Worm (Caenorhabditis elegans) whole organism, L1 larva: ENCODE data around the gene F44E5.1.

ENCODE experiments used
- C04F5.9 ChIP-seq: sonication (generic microtip); optimal IDR thresholded peaks from 2 replicates; lab custom pipeline; 2016; ENCODE audit warnings: missing genetic modification characterization, missing compliant biosample characterization
- C16A3.4 ChIP-seq: fragments of 150-350 bp; optimal IDR thresholded peaks from 2 replicates; lab custom pipeline; 2014; ENCODE audit warnings: missing biosample characterization, missing genetic modification characterization
- F16B12.6 ChIP-seq: fragments of 150-350 bp; optimal IDR thresholded peaks from 2 replicates; lab custom pipeline; 2014; ENCODE audit warnings: missing biosample characterization, missing genetic modification characterization
- Y116A8C.19 ChIP-seq: sonication (generic microtip); optimal IDR thresholded peaks from 2 replicates; lab custom pipeline; 2016; ENCODE audit warnings: missing compliant biosample characterization, missing genetic modification characterization, borderline replicate concordance
- alr-1 ChIP-seq: fragments of 200-800 bp; sonication (Bioruptor generic); optimal IDR thresholded peaks from 2 replicates; lab custom pipeline; 2018; ENCODE audit warnings: borderline replicate concordance, mild to moderate bottlenecking, missing genetic modification characterization, missing compliant biosample characterization
- aly-2 ChIP-seq: fragments of 150-350 bp; optimal IDR thresholded peaks from 2 replicates; lab custom pipeline; 2014; ENCODE audit warnings: missing biosample characterization, missing genetic modification characterization
- ama-1 ChIP-seq: fragments of 150-350 bp; optimal IDR thresholded peaks from 2 replicates; lab custom pipeline; 2014
- ceh-82 ChIP-seq, 3 experiments: fragments of 150-350 bp in 1 of 3; sonication (generic microtip) in 2 of 3; optimal IDR thresholded peaks; 2 replicates each; lab custom pipeline; 2014 to 2017; ENCODE audit warnings: missing biosample characterization in 3 of 3, missing genetic modification characterization in 3 of 3
- ceh-88 ChIP-seq: fragments of 200-800 bp; sonication (Bioruptor generic); IDR thresholded peaks from 2 replicates; pipeline ENCODE4 v1.3.6; 2022; ENCODE audit warnings: missing genetic modification characterization, missing compliant biosample characterization
- ces-1 ChIP-seq: fragments of 150-350 bp; optimal IDR thresholded peaks from 2 replicates; lab custom pipeline; 2014; ENCODE audit warnings: missing biosample characterization, missing genetic modification reagents, missing genetic modification characterization
- dpl-1 ChIP-seq, 3 experiments: fragments of 150-350 bp in 2 of 3; sonication (generic microtip) in 1 of 3; optimal IDR thresholded peaks; 2 replicates each; lab custom pipeline; 2014 to 2017; ENCODE audit warnings: missing biosample characterization in 3 of 3, missing genetic modification characterization in 3 of 3, missing genetic modification reagents in 3 of 3
- efl-3 ChIP-seq: fragments of 200-800 bp; sonication (Bioruptor generic); optimal IDR thresholded peaks from 2 replicates; lab custom pipeline; 2018; ENCODE audit warnings: mild to moderate bottlenecking, missing genetic modification characterization, missing compliant biosample characterization
- egl-13 ChIP-seq: sonication (generic microtip); optimal IDR thresholded peaks from 2 replicates; lab custom pipeline; 2016; ENCODE audit warnings: missing genotype, missing genetic modification reagents, missing genetic modification characterization, missing compliant biosample characterization
- egl-27 ChIP-seq, 2 experiments: fragments of 150-350 bp in 1 of 2; sonication (generic microtip); optimal IDR thresholded peaks; 3 replicates each; lab custom pipeline; 2017 to 2018; ENCODE audit warnings: missing biosample characterization in 2 of 2, missing genetic modification characterization in 2 of 2, missing genetic modification reagents in 2 of 2
- elt-2 ChIP-seq: sonication (generic microtip); optimal IDR thresholded peaks from 2 replicates; lab custom pipeline; 2016; ENCODE audit warnings: missing genetic modification characterization, mild to moderate bottlenecking, inconsistent platforms, missing compliant biosample characterization, missing genetic modification reagents
- elt-3 ChIP-seq, 6 experiments: fragments of 150-350 bp in 1 of 6; sonication (generic microtip); optimal IDR thresholded peaks; 2 replicates each; lab custom pipeline; 2017 to 2018; ENCODE audit warnings: missing biosample characterization in 6 of 6, missing genetic modification characterization in 6 of 6, inconsistent platforms in 1 of 6
- ets-5 ChIP-seq: fragments of 200-800 bp; sonication (Bioruptor generic); IDR thresholded peaks from 2 replicates; pipeline ENCODE4 v1.3.6; 2022; ENCODE audit warnings: missing genetic modification characterization, missing compliant biosample characterization
- fkh-4 ChIP-seq: sonication (generic microtip); optimal IDR thresholded peaks from 2 replicates; lab custom pipeline; 2016; ENCODE audit warnings: missing compliant biosample characterization, missing genetic modification characterization, borderline replicate concordance
- fos-1 ChIP-seq: fragments of 150-350 bp; optimal IDR thresholded peaks from 2 replicates; lab custom pipeline; 2014; ENCODE audit warnings: missing biosample characterization, missing genetic modification characterization
- hlh-17 ChIP-seq: fragments of 200-800 bp; sonication (Bioruptor generic); optimal IDR thresholded peaks from 2 replicates; lab custom pipeline; 2018; ENCODE audit warnings: missing genetic modification characterization, mild to moderate bottlenecking, missing compliant biosample characterization, moderate library complexity, borderline replicate concordance
- hlh-4 ChIP-seq: sonication (generic microtip); optimal IDR thresholded peaks from 2 replicates; lab custom pipeline; 2016; ENCODE audit warnings: mild to moderate bottlenecking, missing genetic modification characterization, missing compliant biosample characterization
- hpl-2 ChIP-seq: fragments of 150-350 bp; optimal IDR thresholded peaks from 2 replicates; lab custom pipeline; 2014; ENCODE audit warnings: missing biosample characterization, missing genetic modification reagents, missing genetic modification characterization
- lin-13 ChIP-seq: fragments of 150-350 bp; optimal IDR thresholded peaks from 2 replicates; lab custom pipeline; 2014; ENCODE audit warnings: missing biosample characterization, missing genetic modification reagents, missing genetic modification characterization
- lin-14 ChIP-seq: fragments of 200-800 bp; sonication (Bioruptor generic); optimal IDR thresholded peaks from 2 replicates; lab custom pipeline; 2018; ENCODE audit warnings: mild to moderate bottlenecking, missing genetic modification characterization, moderate library complexity, missing compliant biosample characterization
- lin-35 ChIP-seq, 2 experiments: fragments of 150-350 bp; optimal IDR thresholded peaks; 2 replicates each; lab custom pipeline; 2014; ENCODE audit warnings: missing biosample characterization in 2 of 2, missing genetic modification characterization in 2 of 2, missing genetic modification reagents in 2 of 2
- lin-39 ChIP-seq: fragments of 150-350 bp; optimal IDR thresholded peaks from 2 replicates; lab custom pipeline; 2014; ENCODE audit warnings: missing biosample characterization, missing genetic modification reagents, missing genetic modification characterization
- lir-3 ChIP-seq: sonication (generic microtip); optimal IDR thresholded peaks from 2 replicates; lab custom pipeline; 2016; ENCODE audit warnings: mild to moderate bottlenecking, missing genetic modification characterization, moderate library complexity, missing compliant biosample characterization; ENCODE audit not compliant: poor library complexity
- lsy-2 ChIP-seq, 2 experiments: fragments of 150-350 bp; optimal IDR thresholded peaks; 2 replicates each; lab custom pipeline; 2014; ENCODE audit warnings: missing biosample characterization in 2 of 2, missing genetic modification characterization in 2 of 2
- mab-9 ChIP-seq: fragments of 200-800 bp; sonication (Bioruptor generic); IDR thresholded peaks from 2 replicates; pipeline ENCODE4 v1.3.6; 2022; ENCODE audit warnings: missing genetic modification reagents, missing genetic modification characterization, missing compliant biosample characterization
- mdl-1 ChIP-seq, 2 experiments: fragments of 150-350 bp; optimal IDR thresholded peaks; 2 replicates each; lab custom pipeline; 2014 to 2017; ENCODE audit warnings: missing biosample characterization in 2 of 2, missing genetic modification characterization in 2 of 2, inconsistent platforms in 1 of 2
- mef-2 ChIP-seq: fragments of 150-350 bp; optimal IDR thresholded peaks from 2 replicates; lab custom pipeline; 2014; ENCODE audit warnings: missing biosample characterization, missing genetic modification characterization
- nhr-11 ChIP-seq: fragments of 150-350 bp; optimal IDR thresholded peaks from 2 replicates; lab custom pipeline; 2014; ENCODE audit warnings: missing biosample characterization, missing genetic modification characterization
- nhr-12 ChIP-seq: sonication (generic microtip); optimal IDR thresholded peaks from 2 replicates; lab custom pipeline; 2017; ENCODE audit warnings: missing biosample characterization, missing genetic modification characterization
- nhr-20 ChIP-seq: sonication (generic microtip); optimal IDR thresholded peaks from 2 replicates; lab custom pipeline; 2016; ENCODE audit warnings: mild to moderate bottlenecking, missing genetic modification characterization, missing compliant biosample characterization
- nhr-237 ChIP-seq: fragments of 150-350 bp; optimal IDR thresholded peaks from 2 replicates; lab custom pipeline; 2014; ENCODE audit warnings: missing biosample characterization, missing genetic modification characterization
- nhr-47 ChIP-seq: sonication (generic microtip); optimal IDR thresholded peaks from 2 replicates; lab custom pipeline; 2016; ENCODE audit warnings: mild to moderate bottlenecking, missing genetic modification characterization, moderate library complexity, missing compliant biosample characterization
- nhr-71 ChIP-seq: sonication (generic microtip); optimal IDR thresholded peaks from 2 replicates; lab custom pipeline; 2016; ENCODE audit warnings: mild to moderate bottlenecking, missing genetic modification characterization, moderate library complexity, missing compliant biosample characterization
- nhr-77 ChIP-seq: fragments of 150-350 bp; optimal IDR thresholded peaks from 2 replicates; lab custom pipeline; 2014; ENCODE audit warnings: missing biosample characterization, missing genetic modification characterization
- pag-3 ChIP-seq: sonication (generic microtip); optimal IDR thresholded peaks from 2 replicates; lab custom pipeline; 2017; ENCODE audit warnings: missing genetic modification characterization, mild to moderate bottlenecking, missing compliant biosample characterization, antibody characterized with exemption, borderline replicate concordance; ENCODE audit not compliant: insufficient read depth
- rnt-1 ChIP-seq: sonication (generic microtip); optimal IDR thresholded peaks from 2 replicates; lab custom pipeline; 2016; ENCODE audit warnings: mild to moderate bottlenecking, missing genetic modification characterization, moderate library complexity, missing compliant biosample characterization
- skn-1 ChIP-seq: fragments of 150-350 bp; optimal IDR thresholded peaks from 2 replicates; lab custom pipeline; 2014; ENCODE audit warnings: missing biosample characterization, missing genetic modification characterization
- snpc-4 ChIP-seq: fragments of 150-350 bp; optimal IDR thresholded peaks from 2 replicates; lab custom pipeline; 2014; ENCODE audit warnings: missing biosample characterization, missing genetic modification characterization
- sox-4 ChIP-seq: sonication (generic microtip); optimal IDR thresholded peaks from 2 replicates; lab custom pipeline; 2016; ENCODE audit warnings: missing genetic modification characterization, missing compliant biosample characterization
- sptf-1 ChIP-seq: fragments of 150-350 bp; optimal IDR thresholded peaks from 2 replicates; lab custom pipeline; 2014; ENCODE audit warnings: missing biosample characterization, missing genetic modification characterization
- sup-37 ChIP-seq: fragments of 200-800 bp; sonication (Bioruptor generic); optimal IDR thresholded peaks from 2 replicates; lab custom pipeline; 2018; ENCODE audit warnings: mild to moderate bottlenecking, missing genetic modification characterization, missing compliant biosample characterization
- tbx-2 ChIP-seq: sonication (generic microtip); optimal IDR thresholded peaks from 2 replicates; lab custom pipeline; 2016; ENCODE audit warnings: missing genetic modification characterization, missing compliant biosample characterization
- unc-130 ChIP-seq: fragments of 150-350 bp; optimal IDR thresholded peaks from 2 replicates; lab custom pipeline; 2017; ENCODE audit warnings: missing biosample characterization, missing genetic modification characterization, inconsistent platforms
- unc-30 ChIP-seq: sonication (generic microtip); optimal IDR thresholded peaks from 2 replicates; lab custom pipeline; 2017; ENCODE audit warnings: missing biosample characterization, missing genetic modification characterization
- vab-15 ChIP-seq: sonication (generic microtip); optimal IDR thresholded peaks from 2 replicates; lab custom pipeline; 2017; ENCODE audit warnings: missing genotype, mild to moderate bottlenecking, missing genetic modification characterization, missing compliant biosample characterization
- zip-4 ChIP-seq: fragments of 200-800 bp; sonication (Bioruptor generic); optimal IDR thresholded peaks from 2 replicates; lab custom pipeline; 2018; ENCODE audit warnings: mild to moderate bottlenecking, missing genetic modification characterization, moderate library complexity, missing compliant biosample characterization
- ztf-4 ChIP-seq: fragments of 150-350 bp; optimal IDR thresholded peaks from 2 replicates; lab custom pipeline; 2014; ENCODE audit warnings: missing biosample characterization, missing genetic modification characterization

F44E5.1 gene

ce11 chrII:11749490-11750172 lies 24.7 kb downstream of the F44E5.1 start (continued):
- TF ChIP-seq egl-27 (tag; optimal IDR thresholded peaks at IDR 0.05; lab: Kevin White, UChicago) (peak; percentile 49 to 64), nhr-20 (peak; percentile 82), zip-4 (no peak), vab-15 (tag; lab: Kevin White, UChicago) (no peak), mef-2 (peak; percentile 6), alr-1 (tag; lab: Kevin White, UChicago) (no peak), nhr-77 (tag; lab: Kevin White, UChicago) (peak; percentile 89), nhr-11 (tag; lab: Kevin White, UChicago) (no peak), hlh-4 (no peak), elt-3 (tag; optimal IDR thresholded peaks at IDR 0.05; lab: Kevin White, UChicago) (peak in 1 of 6 experiments; percentile 13), hlh-17 (GFP tag; lab: Kevin White, UChicago) (no peak), F16B12.6 (tag; lab: Kevin White, UChicago) (peak; percentile 25), ama-1 (peak; percentile 39), ceh-88 (GFP tag; lab: Robert Waterston, UW) (peak; percentile 63; the same call in 1 of the 2 replicates), elt-2 (tag; lab: Kevin White, UChicago) (peak; percentile 53), lin-39 (tag; lab: Kevin White, UChicago) (peak; percentile 8), nhr-237 (tag; lab: Kevin White, UChicago) (no peak), egl-13 (tag; lab: Kevin White, UChicago) (peak; percentile 78), mab-9 (peak; percentile 47; the same call in 1 of the 2 replicates), nhr-71 (tag; lab: Kevin White, UChicago) (peak; percentile 96), sox-4 (tag; lab: Kevin White, UChicago) (peak; percentile 30), sptf-1 (no peak), aly-2 (peak; percentile 37), tbx-2 (tag; lab: Kevin White, UChicago) (peak; percentile 86), nhr-12 (tag; lab: Kevin White, UChicago) (no peak), sup-37 (GFP tag; lab: Kevin White, UChicago) (no peak), unc-30 (tag; lab: Kevin White, UChicago) (no peak), dpl-1 (GFP tag; optimal IDR thresholded peaks at IDR 0.05; lab: Kevin White, UChicago) (peak; percentile 17 to 41 (median 40)), lin-13 (GFP tag; lab: Kevin White, UChicago) (peak; percentile 59), ets-5 (GFP tag; lab: Robert Waterston, UW) (no peak), snpc-4 (peak; percentile 53), mdl-1 (tag; optimal IDR thresholded peaks at IDR 0.05; lab: Kevin White, UChicago) (peak in 1 of 2 experiments; percentile 54), rnt-1 (tag; lab: Kevin White, UChicago) (peak; percentile 45), efl-3 (GFP tag; lab: Kevin White, UChicago) (no peak), nhr-47 (tag; lab: Kevin White, UChicago) (peak; percentile 90), unc-130 (tag; lab: Kevin White, UChicago) (peak; percentile 51), fkh-4 (tag; lab: Kevin White, UChicago) (peak; percentile 19), ces-1 (GFP tag; lab: Kevin White, UChicago) (no peak), hpl-2 (no peak), Y116A8C.19 (tag; lab: Kevin White, UChicago) (no peak), C04F5.9 (tag; lab: Kevin White, UChicago) (no peak), ceh-82 (tag; optimal IDR thresholded peaks at IDR 0.05; lab: Kevin White, UChicago) (peak; percentile 54 to 80 (median 73)), pag-3 (tag; lab: Kevin White, UChicago) (no peak), lir-3 (peak; percentile 52), C16A3.4 (tag; lab: Kevin White, UChicago) (peak; percentile 75), ztf-4 (peak; percentile 92), fos-1 (peak; percentile 33), lsy-2 (tag; optimal IDR thresholded peaks at IDR 0.05; lab: Kevin White, UChicago) (peak; percentile 73 to 80), lin-35 (GFP tag; optimal IDR thresholded peaks at IDR 0.05; lab: Kevin White, UChicago) (peak; percentile 54 to 59), lin-14 (peak; percentile 95), skn-1 (tag; lab: Kevin White, UChicago) (peak; percentile 69)
